Worm (Caenorhabditis elegans): ENCODE results near the gene K12H4.7.

DNA sequence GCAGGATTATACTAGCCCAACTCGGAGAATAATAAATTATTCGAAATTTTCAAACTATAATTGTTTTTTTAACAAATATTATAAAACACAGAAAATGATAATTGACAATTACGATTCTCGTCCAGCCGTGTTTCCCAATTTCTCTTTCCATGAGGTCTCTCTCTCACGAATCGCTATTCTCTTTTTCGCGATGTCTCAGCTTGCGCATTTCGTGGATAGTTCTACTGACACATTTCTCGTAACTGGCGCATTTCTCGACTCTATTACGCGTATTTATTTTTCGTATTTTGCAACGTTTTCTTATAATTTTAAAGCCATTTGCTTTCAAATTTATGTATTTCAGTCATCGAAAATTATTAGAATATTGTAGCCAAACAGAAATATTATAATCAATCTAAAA is 7.1 kb downstream of the K12H4.7 start:
- TF ChIP-seq unc-62 (GFP tag; optimal IDR thresholded peaks at IDR 0.05): no peak
- peak; percentile 98 for TF ChIP-seq lin-39 (tag; optimal IDR thresholded peaks at IDR 0.05)
- TF ChIP-seq fos-1 (tag; optimal IDR thresholded peaks at IDR 0.05): peak; percentile 99
- peak; percentile 62 for TF ChIP-seq R02D3.7 (tag; optimal IDR thresholded peaks at IDR 0.05)
- peak; percentile 71 for TF ChIP-seq nhr-237 (tag; optimal IDR thresholded peaks at IDR 0.05)
- peak; percentile 98 for TF ChIP-seq F13H6.1 (tag; optimal IDR thresholded peaks at IDR 0.05)
- TF ChIP-seq unc-55 (GFP tag; optimal IDR thresholded peaks at IDR 0.05): peak; percentile 100
- TF ChIP-seq mdl-1 (tag; optimal IDR thresholded peaks at IDR 0.05): peak in 1 of 2 experiments; percentile 90
- peak; percentile 65 for TF ChIP-seq ama-1 (optimal IDR thresholded peaks at IDR 0.05)
- TF ChIP-seq snpc-4 (tag; optimal IDR thresholded peaks at IDR 0.05): peak; percentile 85
- no peak for TF ChIP-seq elt-3 (tag; optimal IDR thresholded peaks at IDR 0.05)

All from whole organism, L2 larva.